Worm (Caenorhabditis elegans) whole organism, L4 larva: ENCODE measurements around the gene such-1.

Experiments
- F26F4.8 ChIP-seq: fragments of 200-800 bp; sonication (Bioruptor generic); conservative IDR thresholded peaks from 2 replicates; pipeline ENCODE4 v1.3.6; 2022; ENCODE audit warnings: missing genetic modification characterization, missing compliant biosample characterization
- F37D6.2 ChIP-seq: sonication (generic microtip); optimal IDR thresholded peaks from 2 replicates; lab custom pipeline; 2016; ENCODE audit warnings: mild to moderate bottlenecking, missing genetic modification characterization, missing compliant biosample characterization
- F44E2.7 ChIP-seq: fragments of 200-800 bp; sonication (Bioruptor generic); IDR thresholded peaks from 2 replicates; pipeline ENCODE4 v2.1.2; 2022; ENCODE audit warnings: missing genetic modification characterization, missing compliant biosample characterization
- T26A8.4 ChIP-seq: fragments of 200-800 bp; sonication (Bioruptor generic); IDR thresholded peaks from 2 replicates; pipeline ENCODE4 v1.3.6; 2022; ENCODE audit warnings: missing genetic modification characterization, missing compliant biosample characterization
- Y5F2A.4 ChIP-seq: fragments of 200-800 bp; sonication (Bioruptor generic); optimal IDR thresholded peaks from 2 replicates; lab custom pipeline; 2018; ENCODE audit warnings: mild to moderate bottlenecking, missing genetic modification characterization, missing compliant biosample characterization
- ZK337.2 ChIP-seq: fragments of 200-800 bp; sonication (Bioruptor generic); IDR thresholded peaks from 2 replicates; pipeline ENCODE4 v1.3.6; 2022; ENCODE audit warnings: missing genetic modification reagents, missing genetic modification characterization, missing compliant biosample characterization
- ZK546.5 ChIP-seq, 2 experiments: sonication (generic microtip); optimal IDR thresholded peaks; 2 replicates each; lab custom pipeline; 2017; ENCODE audit warnings: missing biosample characterization in 2 of 2, missing genetic modification characterization in 2 of 2
- ama-1 ChIP-seq: fragments of 150-350 bp; optimal IDR thresholded peaks from 2 replicates; lab custom pipeline; 2014; ENCODE audit warnings: inconsistent platforms, mixed read lengths
- attf-4 ChIP-seq: sonication (generic microtip); optimal IDR thresholded peaks from 3 replicates; lab custom pipeline; 2017; ENCODE audit warnings: missing biosample characterization, missing genetic modification characterization
- ceh-28 ChIP-seq: fragments of 150-350 bp; optimal IDR thresholded peaks from 2 replicates; lab custom pipeline; 2014; ENCODE audit warnings: missing biosample characterization, missing genetic modification reagents, missing genetic modification characterization
- ceh-32 ChIP-seq: sonication (generic microtip); optimal IDR thresholded peaks from 2 replicates; lab custom pipeline; 2016; ENCODE audit warnings: mild to moderate bottlenecking, missing genetic modification characterization, missing compliant biosample characterization; ENCODE audit not compliant: poor library complexity
- ceh-44 ChIP-seq: fragments of 200-800 bp; sonication (Bioruptor generic); IDR thresholded peaks from 2 replicates; pipeline ENCODE4 v1.3.6; 2022; ENCODE audit warnings: missing genetic modification reagents, missing genetic modification characterization, missing compliant biosample characterization
- ceh-62 ChIP-seq: sonication (generic microtip); optimal IDR thresholded peaks from 2 replicates; lab custom pipeline; 2017; ENCODE audit warnings: missing biosample characterization, missing genetic modification characterization
- cey-2 ChIP-seq: sonication (generic microtip); optimal IDR thresholded peaks from 3 replicates; lab custom pipeline; 2017; ENCODE audit warnings: missing genetic modification characterization, mild to moderate bottlenecking, missing compliant biosample characterization, antibody characterized with exemption, borderline replicate concordance; ENCODE audit not compliant: insufficient read depth
- daf-16 ChIP-seq, 3 experiments: sonication (generic microtip); optimal IDR thresholded peaks; 2 replicates each; lab custom pipeline; 2016 to 2017; ENCODE audit warnings: missing genetic modification characterization in 3 of 3, missing genetic modification reagents in 3 of 3, mild to moderate bottlenecking in 2 of 3, missing compliant biosample characterization in 2 of 3, missing biosample characterization in 1 of 3, moderate library complexity in 1 of 3
- daf-19 ChIP-seq: fragments of 200-800 bp; sonication (Bioruptor generic); conservative IDR thresholded peaks from 2 replicates; pipeline ENCODE4 v1.3.6; 2022; ENCODE audit warnings: missing genetic modification characterization, missing compliant biosample characterization
- dpl-1 ChIP-seq: fragments of 150-350 bp; optimal IDR thresholded peaks from 2 replicates; lab custom pipeline; 2014; ENCODE audit warnings: missing biosample characterization, missing genetic modification reagents, missing genetic modification characterization
- duxl-1 ChIP-seq: sonication (generic microtip); optimal IDR thresholded peaks from 2 replicates; lab custom pipeline; 2016; ENCODE audit warnings: mild to moderate bottlenecking, missing genetic modification characterization, moderate library complexity, missing compliant biosample characterization; ENCODE audit not compliant: poor library complexity
- dve-1 ChIP-seq: sonication (generic microtip); optimal IDR thresholded peaks from 2 replicates; lab custom pipeline; 2017; ENCODE audit warnings: antibody characterized with exemption, mild to moderate bottlenecking, missing genetic modification characterization, missing compliant biosample characterization; ENCODE audit not compliant: insufficient read depth
- egl-27 ChIP-seq: sonication (generic microtip); optimal IDR thresholded peaks from 3 replicates; lab custom pipeline; 2017; ENCODE audit warnings: missing biosample characterization, missing genetic modification reagents, missing genetic modification characterization
- gei-8 ChIP-seq: fragments of 200-800 bp; sonication (Bioruptor generic); optimal IDR thresholded peaks from 2 replicates; lab custom pipeline; 2018; ENCODE audit warnings: mild to moderate bottlenecking, missing genetic modification characterization, missing compliant biosample characterization
- hlh-30 ChIP-seq: sonication (generic microtip); optimal IDR thresholded peaks from 2 replicates; lab custom pipeline; 2017; ENCODE audit warnings: antibody characterized with exemption, mild to moderate bottlenecking, missing genetic modification characterization, missing compliant biosample characterization; ENCODE audit not compliant: insufficient read depth
- lim-7 ChIP-seq: fragments of 200-800 bp; sonication (Bioruptor generic); IDR thresholded peaks from 2 replicates; pipeline ENCODE4 v1.3.6; 2022; ENCODE audit warnings: missing genetic modification characterization, missing compliant biosample characterization
- lin-13 ChIP-seq: fragments of 150-350 bp; optimal IDR thresholded peaks from 2 replicates; lab custom pipeline; 2014; ENCODE audit warnings: missing biosample characterization, missing genetic modification reagents, missing genetic modification characterization
- lin-29 ChIP-seq: fragments of 200-800 bp; sonication (Bioruptor generic); IDR thresholded peaks from 2 replicates; pipeline ENCODE4 v1.3.6; 2022; ENCODE audit warnings: missing genetic modification reagents, missing genetic modification characterization, missing compliant biosample characterization
- lin-38 ChIP-seq: fragments of 200-800 bp; sonication (Bioruptor generic); IDR thresholded peaks from 2 replicates; pipeline ENCODE4 v1.3.6; 2022; ENCODE audit warnings: missing genetic modification reagents, missing genetic modification characterization, missing compliant biosample characterization
- lsy-2 ChIP-seq, 2 experiments: fragments of 150-350 bp in 1 of 2; sonication (generic microtip) in 1 of 2; optimal IDR thresholded peaks; 2 replicates each; lab custom pipeline; 2014 to 2017; ENCODE audit warnings: missing biosample characterization in 2 of 2, missing genetic modification characterization in 2 of 2
- madf-9 ChIP-seq: fragments of 200-800 bp; sonication (Bioruptor generic); conservative IDR thresholded peaks from 2 replicates; pipeline ENCODE4 v1.3.6; 2022; ENCODE audit warnings: missing genetic modification reagents, missing genetic modification characterization, missing compliant biosample characterization
- mdt-29 ChIP-seq: fragments of 200-800 bp; sonication (Bioruptor generic); IDR thresholded peaks from 2 replicates; pipeline ENCODE4 v1.3.6; 2022; ENCODE audit warnings: missing genetic modification reagents, missing genetic modification characterization, missing compliant biosample characterization
- mxl-2 ChIP-seq: fragments of 200-800 bp; sonication (Bioruptor generic); conservative IDR thresholded peaks from 2 replicates; pipeline ENCODE4 v1.3.6; 2022; ENCODE audit warnings: missing genetic modification reagents, missing genetic modification characterization, missing compliant biosample characterization
- nhr-10 ChIP-seq: fragments of 150-350 bp; optimal IDR thresholded peaks from 2 replicates; lab custom pipeline; 2014; ENCODE audit warnings: missing biosample characterization, missing genetic modification characterization
- nhr-11 ChIP-seq: fragments of 150-350 bp; optimal IDR thresholded peaks from 2 replicates; lab custom pipeline; 2014; ENCODE audit warnings: missing biosample characterization, missing genetic modification characterization
- nhr-237 ChIP-seq: sonication (generic microtip); optimal IDR thresholded peaks from 2 replicates; lab custom pipeline; 2017; ENCODE audit warnings: missing biosample characterization, missing genetic modification characterization
- nhr-28 ChIP-seq: fragments of 150-350 bp; optimal IDR thresholded peaks from 2 replicates; lab custom pipeline; 2014; ENCODE audit warnings: missing biosample characterization, missing genetic modification characterization
- nhr-42 ChIP-seq: fragments of 200-800 bp; sonication (Bioruptor generic); IDR thresholded peaks from 2 replicates; pipeline ENCODE4 v1.3.6; 2022; ENCODE audit warnings: missing genetic modification characterization, missing compliant biosample characterization
- nhr-48 ChIP-seq: sonication (generic microtip); optimal IDR thresholded peaks from 2 replicates; lab custom pipeline; 2016; ENCODE audit warnings: mild to moderate bottlenecking, missing genetic modification characterization, missing compliant biosample characterization
- nhr-76 ChIP-seq: fragments of 150-350 bp; optimal IDR thresholded peaks from 2 replicates; lab custom pipeline; 2014; ENCODE audit warnings: missing biosample characterization, missing genetic modification characterization
- php-3 ChIP-seq: fragments of 200-800 bp; sonication (Bioruptor generic); IDR thresholded peaks from 2 replicates; pipeline ENCODE4 v1.3.6; 2022; ENCODE audit warnings: missing genetic modification reagents, missing genetic modification characterization, missing compliant biosample characterization
- pqm-1 ChIP-seq: sonication (generic microtip); optimal IDR thresholded peaks from 2 replicates; lab custom pipeline; 2017; ENCODE audit warnings: missing biosample characterization, missing genetic modification characterization
- sdz-12 ChIP-seq: fragments of 200-800 bp; sonication (Bioruptor generic); optimal IDR thresholded peaks from 2 replicates; lab custom pipeline; 2018; ENCODE audit warnings: mild to moderate bottlenecking, missing genetic modification characterization, missing compliant biosample characterization
- set-16 ChIP-seq: fragments of 200-800 bp; sonication (Bioruptor generic); IDR thresholded peaks from 2 replicates; pipeline ENCODE4 v1.3.6; 2022; ENCODE audit warnings: missing genetic modification reagents, missing genetic modification characterization, missing compliant biosample characterization
- skn-1 ChIP-seq: fragments of 150-350 bp; optimal IDR thresholded peaks from 2 replicates; lab custom pipeline; 2014; ENCODE audit warnings: missing biosample characterization, missing genetic modification characterization
- snpc-4 ChIP-seq: fragments of 150-350 bp; optimal IDR thresholded peaks from 2 replicates; lab custom pipeline; 2014; ENCODE audit warnings: missing biosample characterization, missing genetic modification characterization
- spr-1 ChIP-seq: sonication (generic microtip); optimal IDR thresholded peaks from 2 replicates; lab custom pipeline; 2016; ENCODE audit warnings: mild to moderate bottlenecking, missing genetic modification characterization, missing compliant biosample characterization
- tag-97 ChIP-seq: fragments of 200-800 bp; sonication (Bioruptor generic); IDR thresholded peaks from 2 replicates; pipeline ENCODE4 v1.3.6; 2022; ENCODE audit warnings: missing genetic modification characterization, missing compliant biosample characterization
- unc-130 ChIP-seq: sonication (generic microtip); optimal IDR thresholded peaks from 2 replicates; lab custom pipeline; 2016; ENCODE audit warnings: missing genetic modification reagents, missing genetic modification characterization, missing compliant biosample characterization
- unc-39 ChIP-seq: sonication (generic microtip); optimal IDR thresholded peaks from 2 replicates; lab custom pipeline; 2017; ENCODE audit warnings: missing biosample characterization, missing genetic modification characterization
- vab-7 ChIP-seq: fragments of 200-800 bp; sonication (Bioruptor generic); IDR thresholded peaks from 2 replicates; pipeline ENCODE4 v1.3.6; 2022; ENCODE audit warnings: missing genetic modification reagents, missing genetic modification characterization, missing compliant biosample characterization
- zfp-3 ChIP-seq: fragments of 200-800 bp; sonication (Bioruptor generic); conservative IDR thresholded peaks from 2 replicates; pipeline ENCODE4 v1.3.6; 2022; ENCODE audit warnings: missing genetic modification reagents, missing genetic modification characterization, missing compliant biosample characterization
- zip-2 ChIP-seq: fragments of 150-350 bp; optimal IDR thresholded peaks from 2 replicates; lab custom pipeline; 2014; ENCODE audit warnings: missing biosample characterization, missing genetic modification characterization
- ztf-11 ChIP-seq: fragments of 150-350 bp; optimal IDR thresholded peaks from 2 replicates; lab custom pipeline; 2014; ENCODE audit warnings: missing biosample characterization, missing genetic modification characterization

The such-1 gene

DNA sequence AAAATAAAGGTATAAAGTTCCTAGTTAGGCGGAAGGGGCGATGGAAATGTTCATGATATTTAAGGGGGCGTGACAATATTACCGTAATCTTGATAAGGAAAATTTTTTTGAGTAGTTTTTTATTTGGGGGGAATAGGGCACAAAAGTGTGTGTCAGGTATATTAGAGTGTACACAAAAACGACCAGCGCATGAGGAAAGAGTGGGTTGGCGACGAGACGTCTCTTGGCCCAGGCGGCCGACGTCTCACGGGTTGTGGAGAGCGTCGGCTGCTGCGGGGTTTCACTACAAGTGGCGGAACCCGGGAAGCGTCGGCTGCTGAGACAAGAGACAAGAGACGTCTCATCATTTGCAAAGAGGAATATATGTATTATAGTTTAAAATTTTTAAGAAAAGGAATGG, 59.8 kb downstream of the such-1 start (continued):
- TF ChIP-seq daf-19 (no peak), T26A8.4 (GFP tag; lab: Robert Waterston, UW) (peak; percentile 65), ZK546.5 (tag; optimal IDR thresholded peaks at IDR 0.05; lab: Kevin White, UChicago) (no peak), dpl-1 (GFP tag; lab: Kevin White, UChicago) (peak; percentile 21), dve-1 (tag; lab: Kevin White, UChicago) (peak; percentile 85), ZK337.2 (GFP tag; lab: Robert Waterston, UW) (0 out of 2 replicates have a peak, but pooled peaks have one; percentile 17), nhr-42 (GFP tag; lab: Robert Waterston, UW) (peak; percentile 60; the same call in 1 of the 2 replicates), sdz-12 (GFP tag; lab: Kevin White, UChicago) (no peak), vab-7 (peak; percentile 62), hlh-30 (tag; lab: Kevin White, UChicago) (peak; percentile 75), nhr-11 (tag; lab: Kevin White, UChicago) (no peak), lim-7 (0 out of 2 replicates have a peak, but pooled peaks have one; percentile 24), nhr-28 (tag; lab: Kevin White, UChicago) (peak; percentile 43), F26F4.8 (no peak), mxl-2 (no peak), ceh-62 (no peak), snpc-4 (tag; lab: Kevin White, UChicago) (peak; percentile 88), ceh-44 (GFP tag; lab: Robert Waterston, UW) (no peak), lsy-2 (tag; optimal IDR thresholded peaks at IDR 0.05; lab: Kevin White, UChicago) (peak; percentile 5 to 50), tag-97 (GFP tag; lab: Robert Waterston, UW) (no peak), ama-1 (peak; percentile 3), ceh-28 (tag; lab: Kevin White, UChicago) (no peak), unc-130 (GFP tag; lab: Kevin White, UChicago) (no peak), ztf-11 (tag; lab: Kevin White, UChicago) (no peak), daf-16 (GFP tag; optimal IDR thresholded peaks at IDR 0.05; lab: Kevin White, UChicago) (no peak), daf-16 (tag; optimal IDR thresholded peaks at IDR 0.05; lab: Kevin White, UChicago) (peak; percentile 39), ceh-32 (no peak), egl-27 (tag; lab: Kevin White, UChicago) (no peak), php-3 (GFP tag; lab: Robert Waterston, UW) (peak; percentile 64), zip-2 (tag; lab: Kevin White, UChicago) (no peak), F44E2.7 (GFP tag; lab: Robert Waterston, UW) (no peak), skn-1 (tag; lab: Kevin White, UChicago) (no peak), lin-13 (GFP tag; lab: Kevin White, UChicago) (peak; percentile 97), nhr-76 (no peak), set-16 (peak; percentile 91), unc-39 (no peak), pqm-1 (tag; lab: Kevin White, UChicago) (peak; percentile 32), lin-38 (GFP tag; lab: Robert Waterston, UW) (peak; percentile 60), cey-2 (tag; lab: Kevin White, UChicago) (no peak), lin-29 (GFP tag; lab: Robert Waterston, UW) (no peak), zfp-3 (GFP tag; lab: Robert Waterston, UW) (peak; percentile 78; the same call in 1 of the 2 replicates), nhr-10 (tag; lab: Kevin White, UChicago) (peak; percentile 8), spr-1 (tag; lab: Kevin White, UChicago) (peak; percentile 78), gei-8 (GFP tag; lab: Kevin White, UChicago) (no peak), duxl-1 (tag; lab: Kevin White, UChicago) (no peak), Y5F2A.4 (GFP tag; lab: Kevin White, UChicago) (no peak), nhr-48 (tag; lab: Kevin White, UChicago) (peak; percentile 38), F37D6.2 (tag; lab: Kevin White, UChicago) (no peak), attf-4 (tag; lab: Kevin White, UChicago) (no peak), madf-9 (GFP tag; lab: Robert Waterston, UW) (no peak), nhr-237 (no peak), mdt-29 (GFP tag; lab: Robert Waterston, UW) (peak; percentile 66; the same call in 1 of the 2 replicates)
